Fruit fly (Drosophila melanogaster) whole organism, embryonic: Measurements from ENCODE around the gene GNBP1.
A peak's percentile ranks its signal among the peaks of the same experiment; 100 is the strongest.

ENCODE experiments used
- Awh ChIP-seq: fragments of 200-800 bp; sonication (Bioruptor generic); IDR thresholded peaks from 2 replicates; pipeline ENCODE4, ENCODE4 v1.3.6; 2022; ENCODE audit warnings: missing biosample characterization, missing genetic modification characterization
- CG1024 ChIP-seq: fragments of 200-800 bp; sonication (Bioruptor generic); IDR thresholded peaks from 2 replicates; pipeline ENCODE4 v1.3.6; 2022; ENCODE audit warnings: missing biosample characterization, missing genetic modification characterization
- CG10274 ChIP-seq: fragments of 200-800 bp; sonication (Bioruptor generic); optimal IDR thresholded peaks from 3 replicates; lab custom pipeline; 2017; ENCODE audit warnings: missing biosample characterization, mild to moderate bottlenecking, missing genetic modification characterization
- CG14860 ChIP-seq: fragments of 200-800 bp; sonication (Bioruptor generic); IDR thresholded peaks from 3 replicates; pipeline ENCODE4 v1.3.6; 2022; ENCODE audit warnings: missing biosample characterization, missing genetic modification characterization; ENCODE audit not compliant: partially characterized antibody
- CG14965 ChIP-seq: fragments of 200-800 bp; sonication (Bioruptor generic); optimal IDR thresholded peaks from 2 replicates; lab custom pipeline; 2016; ENCODE audit warnings: missing biosample characterization, missing genetic modification characterization, borderline replicate concordance
- CG15479 ChIP-seq: fragments of 200-800 bp; sonication (Bioruptor generic); optimal IDR thresholded peaks from 3 replicates; lab custom pipeline; 2019; ENCODE audit warnings: missing biosample characterization, mild to moderate bottlenecking, missing genetic modification characterization, moderate library complexity
- CG15601 ChIP-seq: fragments of 200-800 bp; sonication (Bioruptor generic); optimal IDR thresholded peaks from 3 replicates; lab custom pipeline; 2019; ENCODE audit warnings: missing biosample characterization, mild to moderate bottlenecking, missing genetic modification characterization, moderate library complexity
- CG15696 ChIP-seq: fragments of 200-800 bp; sonication (Bioruptor generic); optimal IDR thresholded peaks from 2 replicates; lab custom pipeline; 2019; ENCODE audit warnings: missing biosample characterization, mild to moderate bottlenecking, missing genetic modification characterization, moderate library complexity
- CG1602 ChIP-seq: fragments of 200-800 bp; sonication (Bioruptor generic); optimal IDR thresholded peaks from 3 replicates; lab custom pipeline; 2016; ENCODE audit warnings: missing biosample characterization, missing genetic modification characterization
- CG17359 ChIP-seq: fragments of 200-800 bp; sonication (Bioruptor generic); optimal IDR thresholded peaks from 3 replicates; lab custom pipeline; 2018; ENCODE audit warnings: missing biosample characterization, mild to moderate bottlenecking, missing genetic modification characterization, moderate library complexity
- CG42726 ChIP-seq: fragments of 200-800 bp; sonication (Bioruptor generic); IDR thresholded peaks from 2 replicates; pipeline ENCODE4 v1.3.6; 2022; ENCODE audit warnings: missing biosample characterization, missing genetic modification characterization; ENCODE audit not compliant: partially characterized antibody
- CG4730 ChIP-seq: fragments of 200-800 bp; sonication (Bioruptor generic); IDR thresholded peaks from 2 replicates; pipeline ENCODE4 v1.3.6; 2022; ENCODE audit warnings: missing biosample characterization, missing genetic modification characterization
- CG5245 ChIP-seq: fragments of 200-800 bp; sonication (Bioruptor generic); optimal IDR thresholded peaks from 3 replicates; lab custom pipeline; 2016; ENCODE audit warnings: missing biosample characterization, missing genetic modification characterization
- CG7556 ChIP-seq: fragments of 200-800 bp; sonication (Bioruptor generic); optimal IDR thresholded peaks from 2 replicates; lab custom pipeline; 2017; ENCODE audit warnings: missing biosample characterization, mild to moderate bottlenecking, missing genetic modification characterization
- CG8388 ChIP-seq: fragments of 200-800 bp; sonication (Bioruptor generic); optimal IDR thresholded peaks from 2 replicates; lab custom pipeline; 2019; ENCODE audit warnings: missing biosample characterization, mild to moderate bottlenecking, missing genetic modification characterization, moderate library complexity
- CG9932 ChIP-seq: fragments of 200-800 bp; sonication (Bioruptor generic); IDR thresholded peaks from 2 replicates; pipeline ENCODE4 v1.3.6; 2022; ENCODE audit warnings: missing biosample characterization, missing genetic modification characterization
- Camta ChIP-seq: fragments of 200-800 bp; sonication (Bioruptor generic); optimal IDR thresholded peaks from 2 replicates; lab custom pipeline; 2016; ENCODE audit warnings: missing biosample characterization, missing genetic modification characterization
- Dbx ChIP-seq: fragments of 200-800 bp; sonication (Bioruptor generic); IDR thresholded peaks from 3 replicates; pipeline ENCODE4 v1.3.6; 2022; ENCODE audit warnings: missing biosample characterization, missing genetic modification characterization
- E2f1 ChIP-seq: fragments of 200-800 bp; sonication (Bioruptor generic); IDR thresholded peaks from 2 replicates; pipeline ENCODE4 v1.3.6; 2022; ENCODE audit warnings: missing biosample characterization, missing genetic modification characterization
- Ets65A ChIP-seq: fragments of 200-800 bp; sonication (Bioruptor generic); peaks from one replicate; lab custom pipeline; 2016; ENCODE audit warnings: missing biosample characterization, missing genetic modification characterization
- Fer2 ChIP-seq: fragments of 200-800 bp; sonication (Bioruptor generic); optimal IDR thresholded peaks from 2 replicates; lab custom pipeline; 2018; ENCODE audit warnings: missing biosample characterization, mild to moderate bottlenecking, missing genetic modification characterization, moderate library complexity
- HmgD ChIP-seq: fragments of 200-800 bp; sonication (Bioruptor generic); optimal IDR thresholded peaks from 3 replicates; lab custom pipeline; 2016; ENCODE audit warnings: missing biosample characterization, missing genetic modification characterization
- Hmr ChIP-seq: fragments of 200-800 bp; sonication (Bioruptor generic); optimal IDR thresholded peaks from 3 replicates; lab custom pipeline; 2017; ENCODE audit warnings: mild to moderate bottlenecking, missing biosample characterization, missing genetic modification reagents, missing genetic modification characterization
- Hmx ChIP-seq: fragments of 200-800 bp; sonication (Bioruptor generic); optimal IDR thresholded peaks from 2 replicates; lab custom pipeline; 2016; ENCODE audit warnings: missing biosample characterization, missing genetic modification characterization
- Hr78 ChIP-seq, 2 experiments: fragments of 200-800 bp in 1 of 2; fragments of >200 bp in 1 of 2; sonication (Bioruptor generic) in 1 of 2; optimal IDR thresholded peaks; 2 replicates each; lab custom pipeline; 2017 to 2019; ENCODE audit warnings: missing biosample characterization in 2 of 2, missing genetic modification characterization in 2 of 2, mild to moderate bottlenecking in 1 of 2, moderate library complexity in 1 of 2
- Meics ChIP-seq: fragments of 200-800 bp; sonication (Bioruptor generic); optimal IDR thresholded peaks from 2 replicates; lab custom pipeline; 2017; ENCODE audit warnings: missing biosample characterization, mild to moderate bottlenecking, missing genetic modification characterization
- Oli ChIP-seq: fragments of 200-800 bp; sonication (Bioruptor generic); optimal IDR thresholded peaks from 2 replicates; lab custom pipeline; 2018; ENCODE audit warnings: missing biosample characterization, mild to moderate bottlenecking, missing genetic modification characterization, moderate library complexity
- PHDP ChIP-seq: fragments of 200-800 bp; sonication (Bioruptor generic); optimal IDR thresholded peaks from 3 replicates; lab custom pipeline; 2018; ENCODE audit warnings: missing biosample characterization, mild to moderate bottlenecking, missing genetic modification characterization, moderate library complexity
- Side ChIP-seq: fragments of 200-800 bp; sonication (Bioruptor generic); optimal IDR thresholded peaks from 2 replicates; lab custom pipeline; 2016; ENCODE audit warnings: missing biosample characterization, missing genetic modification characterization
- Sox102F ChIP-seq: fragments of 200-800 bp; sonication (Bioruptor generic); optimal IDR thresholded peaks from 2 replicates; lab custom pipeline; 2018; ENCODE audit warnings: missing biosample characterization, mild to moderate bottlenecking, missing genetic modification characterization, moderate library complexity
- Ssrp ChIP-seq: fragments of 200-800 bp; sonication (Bioruptor generic); optimal IDR thresholded peaks from 2 replicates; lab custom pipeline; 2018; ENCODE audit warnings: missing biosample characterization, mild to moderate bottlenecking, missing genetic modification characterization, moderate library complexity
- amos ChIP-seq: fragments of 200-800 bp; sonication (Bioruptor generic); IDR thresholded peaks from 2 replicates; pipeline ENCODE4 v1.3.6; 2022; ENCODE audit warnings: missing biosample characterization, missing genetic modification characterization; ENCODE audit not compliant: partially characterized antibody
- aop ChIP-seq: fragments of 200-800 bp; sonication (Bioruptor generic); IDR thresholded peaks from 2 replicates; pipeline ENCODE4 v1.3.6; 2022; ENCODE audit warnings: missing biosample characterization, missing genetic modification characterization
- az2 ChIP-seq: fragments of 200-800 bp; sonication (Bioruptor generic); optimal IDR thresholded peaks from 3 replicates; lab custom pipeline; 2016; ENCODE audit warnings: missing biosample characterization, missing genetic modification characterization
- cad ChIP-seq: fragments of >200 bp; optimal IDR thresholded peaks from 2 replicates; lab custom pipeline; 2017; ENCODE audit warnings: missing biosample characterization, missing genetic modification characterization
- chn ChIP-seq: fragments of 200-800 bp; sonication (Bioruptor generic); optimal IDR thresholded peaks from 2 replicates; lab custom pipeline; 2016; ENCODE audit warnings: missing biosample characterization, missing genetic modification characterization
- fd3F ChIP-seq: fragments of 200-800 bp; sonication (Bioruptor generic); optimal IDR thresholded peaks from 2 replicates; lab custom pipeline; 2018; ENCODE audit warnings: missing biosample characterization, mild to moderate bottlenecking, missing genetic modification characterization, moderate library complexity
- gce ChIP-seq: fragments of 200-800 bp; sonication (Bioruptor generic); IDR thresholded peaks from 3 replicates; pipeline ENCODE4 v1.3.6; 2022; ENCODE audit warnings: missing biosample characterization, missing genetic modification characterization
- kah ChIP-seq: fragments of 200-800 bp; sonication (Bioruptor generic); optimal IDR thresholded peaks from 2 replicates; lab custom pipeline; 2018; ENCODE audit warnings: missing biosample characterization, mild to moderate bottlenecking, missing genetic modification characterization
- pb ChIP-seq: fragments of 200-800 bp; sonication (Bioruptor generic); optimal IDR thresholded peaks from 3 replicates; lab custom pipeline; 2016; ENCODE audit warnings: missing biosample characterization, missing genetic modification characterization
- pho ChIP-seq: fragments of 200-800 bp; sonication (Bioruptor generic); optimal IDR thresholded peaks from 2 replicates; lab custom pipeline; 2016; ENCODE audit warnings: missing biosample characterization, missing genetic modification characterization
- psq ChIP-seq: fragments of 200-800 bp; sonication (Bioruptor generic); optimal IDR thresholded peaks from 2 replicates; lab custom pipeline; 2017; ENCODE audit warnings: missing biosample characterization, missing genetic modification characterization
- pzg ChIP-seq: fragments of 200-800 bp; sonication (Bioruptor generic); optimal IDR thresholded peaks from 3 replicates; lab custom pipeline; 2018; ENCODE audit warnings: missing biosample characterization, mild to moderate bottlenecking, missing genetic modification characterization, moderate library complexity
- row ChIP-seq: fragments of 200-800 bp; sonication (Bioruptor generic); IDR thresholded peaks from 3 replicates; pipeline ENCODE4 v1.3.6; 2022; ENCODE audit warnings: missing biosample characterization, missing genetic modification characterization
- sc ChIP-seq, 3 experiments: fragments of >200 bp in 2 of 3; fragments of 200-800 bp in 1 of 3; sonication (Bioruptor generic) in 1 of 3; optimal IDR thresholded peaks; 2 replicates in 2 of 3; 3 replicates in 1 of 3; lab custom pipeline; 2017; ENCODE audit warnings: mild to moderate bottlenecking in 1 of 3, missing biosample characterization in 1 of 3, missing genetic modification characterization in 1 of 3, missing genetic modification reagents in 1 of 3
- ssp ChIP-seq: fragments of 200-800 bp; sonication (Bioruptor generic); IDR thresholded peaks from 2 replicates; pipeline ENCODE4 v1.3.6; 2022; ENCODE audit warnings: missing biosample characterization, missing genetic modification characterization
- tgo ChIP-seq: fragments of 200-800 bp; sonication (Bioruptor generic); IDR thresholded peaks from 3 replicates; pipeline ENCODE4 v1.3.6; 2022; ENCODE audit warnings: missing biosample characterization, missing genetic modification characterization
- trem ChIP-seq: fragments of 200-800 bp; optimal IDR thresholded peaks from 3 replicates; lab custom pipeline; 2019; ENCODE audit warnings: missing biosample characterization, mild to moderate bottlenecking, missing genetic modification characterization, moderate library complexity
- ttk ChIP-seq: fragments of 200-800 bp; sonication (Bioruptor generic); IDR thresholded peaks from 2 replicates; pipeline ENCODE4 v2.1.2; 2022; ENCODE audit warnings: missing biosample characterization, missing genetic modification characterization

The GNBP1 gene

dm6 chr3L:18672986-18673633 lies 2.5 kb upstream of the GNBP1 start, which contains the start of gene Capr (continued):
- TF ChIP-seq Hmr (GFP tag; lab: Kevin White, UChicago) (peak; percentile 29), Meics (GFP tag; lab: Kevin White, UChicago) (peak; percentile 17), CG14965 (GFP tag; lab: Kevin White, UChicago) (no peak), CG14860 (peak; percentile 100), tgo (GFP tag; lab: Robert Waterston, UW) (no peak), amos (GFP tag; lab: Robert Waterston, UW) (peak; percentile 100), az2 (GFP tag; lab: Kevin White, UChicago) (no peak), ssp (GFP tag; lab: Robert Waterston, UW) (peak; percentile 42; the same call in 1 of the 2 replicates), CG8388 (GFP tag; lab: Kevin White, UChicago) (no peak), Camta (GFP tag; lab: Kevin White, UChicago) (peak; percentile 10), pho (GFP tag; lab: Kevin White, UChicago) (peak; percentile 43), cad (GFP tag; lab: Kevin White, UChicago) (no peak), Side (peak; percentile 28), CG9932 (GFP tag; lab: Robert Waterston, UW) (peak; percentile 84), kah (no peak), fd3F (GFP tag; lab: Kevin White, UChicago) (no peak), CG10274 (no peak), CG1602 (peak; percentile 12), CG17359 (no peak), sc (optimal IDR thresholded peaks at IDR 0.05; lab: Kevin White, UChicago) (no peak), sc (GFP tag; optimal IDR thresholded peaks at IDR 0.05; lab: Kevin White, UChicago) (no peak), ttk (no peak), Ets65A (GFP tag; lab: Kevin White, UChicago) (peak; percentile 62), HmgD (GFP tag; lab: Kevin White, UChicago) (peak; percentile 66), PHDP (tag; lab: Kevin White, UChicago) (peak; percentile 9), Hmx (GFP tag; lab: Kevin White, UChicago) (no peak), Ssrp (no peak), CG15601 (tag; lab: Kevin White, UChicago) (no peak), E2f1 (no peak), Oli (tag; lab: Kevin White, UChicago) (no peak), CG5245 (GFP tag; lab: Kevin White, UChicago) (peak; percentile 5), CG4730 (GFP tag; lab: Robert Waterston, UW) (no peak), pzg (peak; percentile 93), row (peak; percentile 52), psq (GFP tag; lab: Kevin White, UChicago) (no peak), CG1024 (GFP tag; lab: Robert Waterston, UW) (0 out of 2 replicates have a peak, but pooled peaks have one; percentile 32), Hr78 (GFP tag; optimal IDR thresholded peaks at IDR 0.05; lab: Kevin White, UChicago) (no peak), CG7556 (GFP tag; lab: Kevin White, UChicago) (no peak), CG42726 (peak; percentile 100), Dbx (GFP tag; lab: Robert Waterston, UW) (peak; percentile 73; the same call in 2 of the 3 replicates), chn (no peak), trem (tag; lab: Kevin White, UChicago) (peak; percentile 88), pb (GFP tag; lab: Kevin White, UChicago) (no peak), Awh (GFP tag; lab: Robert Waterston, UW) (no peak), Fer2 (tag; lab: Kevin White, UChicago) (no peak), CG15696 (tag; lab: Kevin White, UChicago) (no peak), CG15479 (GFP tag; lab: Kevin White, UChicago) (no peak), Sox102F (GFP tag; lab: Kevin White, UChicago) (no peak), gce (no peak), aop (GFP tag; lab: Robert Waterston, UW) (no peak)
